Fruit fly (Drosophila melanogaster) whole organism, embryonic: ENCODE measurements around the gene Ppox.
A peak's percentile ranks its signal among the peaks of the same experiment; 100 is the strongest.

Source experiments
- Ada2b ChIP-seq: fragments of 200-800 bp; sonication (Bioruptor generic); IDR thresholded peaks from 2 replicates; pipeline ENCODE4 v1.3.6; 2022; ENCODE audit warnings: missing biosample characterization, missing genetic modification characterization
- Atf-2 ChIP-seq: fragments of 200-800 bp; sonication (Bioruptor generic); optimal IDR thresholded peaks from 2 replicates; lab custom pipeline; 2016; ENCODE audit warnings: missing biosample characterization, missing genetic modification characterization
- BEAF-32 ChIP-seq: fragments of 200-800 bp; sonication (Bioruptor generic); optimal IDR thresholded peaks from 3 replicates; lab custom pipeline; 2017; ENCODE audit warnings: missing biosample characterization, missing genetic modification characterization, mild to moderate bottlenecking, moderate library complexity, missing genetic modification reagents
- Bgb ChIP-seq: fragments of 200-800 bp; sonication (Bioruptor generic); IDR thresholded peaks from 2 replicates; pipeline ENCODE4 v1.3.6; 2022; ENCODE audit warnings: missing biosample characterization, missing genetic modification characterization; ENCODE audit not compliant: partially characterized antibody
- CG11398 ChIP-seq: fragments of 200-800 bp; sonication (Bioruptor generic); optimal IDR thresholded peaks from 2 replicates; lab custom pipeline; 2016; ENCODE audit warnings: missing biosample characterization, missing genetic modification characterization
- CG12104 ChIP-seq: fragments of 200-800 bp; sonication (Bioruptor generic); optimal IDR thresholded peaks from 3 replicates; lab custom pipeline; 2016; ENCODE audit warnings: missing biosample characterization, missing genetic modification characterization
- CG12155 ChIP-seq: fragments of 200-800 bp; sonication (Bioruptor generic); optimal IDR thresholded peaks from 3 replicates; lab custom pipeline; 2016; ENCODE audit warnings: missing biosample characterization, missing genetic modification characterization
- CG13624 ChIP-seq: fragments of 200-800 bp; sonication (Bioruptor generic); optimal IDR thresholded peaks from 2 replicates; lab custom pipeline; 2016; ENCODE audit warnings: missing biosample characterization, missing genetic modification characterization
- CG14710 ChIP-seq: fragments of 200-800 bp; sonication (Bioruptor generic); optimal IDR thresholded peaks from 3 replicates; lab custom pipeline; 2019; ENCODE audit warnings: missing biosample characterization, mild to moderate bottlenecking, missing genetic modification characterization, moderate library complexity
- CG1647 ChIP-seq: fragments of 200-800 bp; sonication (Bioruptor generic); optimal IDR thresholded peaks from 3 replicates; lab custom pipeline; 2016; ENCODE audit warnings: missing biosample characterization, missing genetic modification characterization
- CG2678 ChIP-seq: fragments of 200-800 bp; sonication (Bioruptor generic); optimal IDR thresholded peaks from 3 replicates; lab custom pipeline; 2019; ENCODE audit warnings: missing biosample characterization, mild to moderate bottlenecking, missing genetic modification characterization, moderate library complexity
- CG2889 ChIP-seq: fragments of 200-800 bp; sonication (Bioruptor generic); IDR thresholded peaks from 3 replicates; pipeline ENCODE4 v1.3.6; 2022; ENCODE audit warnings: missing biosample characterization, missing genetic modification characterization
- CG4282 ChIP-seq: fragments of 200-800 bp; sonication (Bioruptor generic); optimal IDR thresholded peaks from 2 replicates; lab custom pipeline; 2016; ENCODE audit warnings: missing biosample characterization, missing genetic modification characterization
- CG4404 ChIP-seq: fragments of 200-800 bp; sonication (Bioruptor generic); IDR thresholded peaks from 2 replicates; pipeline ENCODE4 v1.3.6; 2022; ENCODE audit warnings: missing biosample characterization, missing genetic modification characterization
- CG6254 ChIP-seq: fragments of 200-800 bp; sonication (Bioruptor generic); optimal IDR thresholded peaks from 3 replicates; lab custom pipeline; 2017; ENCODE audit warnings: mild to moderate bottlenecking, missing biosample characterization, missing genetic modification reagents, missing genetic modification characterization
- CG6791 ChIP-seq: fragments of 200-800 bp; sonication (Bioruptor generic); IDR thresholded peaks from 3 replicates; pipeline ENCODE4 v1.3.6; 2022; ENCODE audit warnings: missing biosample characterization, missing genetic modification characterization; ENCODE audit not compliant: partially characterized antibody
- CG8089 ChIP-seq: fragments of 200-800 bp; sonication (Bioruptor generic); optimal IDR thresholded peaks from 3 replicates; lab custom pipeline; 2016; ENCODE audit warnings: missing biosample characterization, missing genetic modification characterization
- CG8765 ChIP-seq: fragments of 200-800 bp; sonication (Bioruptor generic); IDR thresholded peaks from 2 replicates; pipeline ENCODE4 v1.3.6; 2022; ENCODE audit warnings: missing biosample characterization, missing genetic modification characterization
- CG8944 ChIP-seq: fragments of 200-800 bp; sonication (Bioruptor generic); optimal IDR thresholded peaks from 3 replicates; lab custom pipeline; 2016; ENCODE audit warnings: missing biosample characterization, missing genetic modification characterization
- CG9727 ChIP-seq: fragments of 200-800 bp; sonication (Bioruptor generic); optimal IDR thresholded peaks from 3 replicates; lab custom pipeline; 2017; ENCODE audit warnings: missing biosample characterization, mild to moderate bottlenecking, missing genetic modification characterization
- CG9876 ChIP-seq: fragments of 200-800 bp; sonication (Bioruptor generic); optimal IDR thresholded peaks from 2 replicates; lab custom pipeline; 2016; ENCODE audit warnings: missing biosample characterization, missing genetic modification characterization
- Dad ChIP-seq: fragments of 200-800 bp; sonication (Bioruptor generic); optimal IDR thresholded peaks from 3 replicates; lab custom pipeline; 2016; ENCODE audit warnings: missing biosample characterization, missing genetic modification characterization
- E2f2 ChIP-seq: fragments of 200-800 bp; sonication (Bioruptor generic); IDR thresholded peaks from 2 replicates; pipeline ENCODE4 v1.3.6; 2022; ENCODE audit warnings: missing biosample characterization, missing genetic modification characterization
- HLH3B ChIP-seq: fragments of 200-800 bp; sonication (Bioruptor generic); IDR thresholded peaks from 2 replicates; pipeline ENCODE4 v1.3.6; 2022; ENCODE audit warnings: missing biosample characterization, missing genetic modification characterization
- HmgZ ChIP-seq: fragments of 200-800 bp; sonication (Bioruptor generic); optimal IDR thresholded peaks from 2 replicates; lab custom pipeline; 2018; ENCODE audit warnings: missing biosample characterization, mild to moderate bottlenecking, missing genetic modification characterization
- Hmr ChIP-seq: fragments of 200-800 bp; sonication (Bioruptor generic); optimal IDR thresholded peaks from 3 replicates; lab custom pipeline; 2017; ENCODE audit warnings: mild to moderate bottlenecking, missing biosample characterization, missing genetic modification reagents, missing genetic modification characterization
- Max ChIP-seq: fragments of 200-800 bp; sonication (Bioruptor generic); optimal IDR thresholded peaks from 2 replicates; lab custom pipeline; 2016; ENCODE audit warnings: missing biosample characterization, mild to moderate bottlenecking, missing genetic modification characterization
- Poxn ChIP-seq: fragments of 200-800 bp; sonication (Bioruptor generic); IDR thresholded peaks from 2 replicates; pipeline ENCODE4 v1.3.6; 2022; ENCODE audit warnings: missing biosample characterization, missing genetic modification characterization
- Tbp ChIP-seq: fragments of >200 bp; optimal IDR thresholded peaks from 2 replicates; lab custom pipeline; 2018; ENCODE audit warnings: missing biosample characterization, missing genetic modification characterization
- Trl ChIP-seq, 3 experiments: fragments of >200 bp in 2 of 3; fragments of 200-800 bp in 1 of 3; sonication (Bioruptor generic) in 1 of 3; optimal IDR thresholded peaks; 2 replicates in 1 of 3; 3 replicates in 2 of 3; lab custom pipeline; 2016 to 2017; ENCODE audit warnings: missing biosample characterization in 1 of 3, missing genetic modification characterization in 1 of 3
- bigmax ChIP-seq: fragments of 200-800 bp; sonication (Bioruptor generic); optimal IDR thresholded peaks from 2 replicates; lab custom pipeline; 2018; ENCODE audit warnings: missing biosample characterization, mild to moderate bottlenecking, missing genetic modification characterization
- cas ChIP-seq: fragments of 200-800 bp; sonication (Bioruptor generic); IDR thresholded peaks from 2 replicates; pipeline ENCODE4 v1.3.6; 2022; ENCODE audit warnings: missing biosample characterization, missing genetic modification characterization
- dm ChIP-seq: fragments of 200-800 bp; sonication (Bioruptor generic); optimal IDR thresholded peaks from 3 replicates; lab custom pipeline; 2016; ENCODE audit warnings: missing biosample characterization, missing genetic modification characterization
- dysf ChIP-seq: fragments of 200-800 bp; sonication (Bioruptor generic); IDR thresholded peaks from 3 replicates; pipeline ENCODE4 v1.3.6; 2022; ENCODE audit warnings: missing biosample characterization, missing genetic modification characterization
- fd96Cb ChIP-seq: fragments of 200-800 bp; sonication (Bioruptor generic); optimal IDR thresholded peaks from 2 replicates; lab custom pipeline; 2018; ENCODE audit warnings: missing biosample characterization, mild to moderate bottlenecking, missing genetic modification characterization, moderate library complexity
- gce ChIP-seq: fragments of 200-800 bp; sonication (Bioruptor generic); IDR thresholded peaks from 3 replicates; pipeline ENCODE4 v1.3.6; 2022; ENCODE audit warnings: missing biosample characterization, missing genetic modification characterization
- gcm ChIP-seq: fragments of 200-800 bp; sonication (Bioruptor generic); optimal IDR thresholded peaks from 2 replicates; lab custom pipeline; 2019; ENCODE audit warnings: missing biosample characterization, mild to moderate bottlenecking, missing genetic modification characterization, moderate library complexity
- gro ChIP-seq: fragments of 200-800 bp; sonication (Bioruptor generic); optimal IDR thresholded peaks from 2 replicates; lab custom pipeline; 2016; ENCODE audit warnings: missing biosample characterization, missing genetic modification characterization
- h ChIP-seq: fragments of >200 bp; optimal IDR thresholded peaks from 2 replicates; lab custom pipeline; 2017
- ham ChIP-seq: fragments of 200-800 bp; sonication (Bioruptor generic); IDR thresholded peaks from 2 replicates; pipeline ENCODE4 v1.3.6; 2022; ENCODE audit warnings: missing biosample characterization, missing genetic modification characterization
- her ChIP-seq: fragments of 200-800 bp; sonication (Bioruptor generic); optimal IDR thresholded peaks from 2 replicates; lab custom pipeline; 2016; ENCODE audit warnings: missing biosample characterization, missing genetic modification characterization
- lilli ChIP-seq: fragments of 200-800 bp; sonication (Bioruptor generic); optimal IDR thresholded peaks from 3 replicates; lab custom pipeline; 2016; ENCODE audit warnings: missing biosample characterization, missing genetic modification characterization
- org-1 ChIP-seq: fragments of 200-800 bp; sonication (Bioruptor generic); optimal IDR thresholded peaks from 2 replicates; lab custom pipeline; 2017; ENCODE audit warnings: missing biosample characterization, missing genetic modification characterization
- run ChIP-seq: fragments of 200-800 bp; sonication (Bioruptor generic); optimal IDR thresholded peaks from 3 replicates; lab custom pipeline; 2018; ENCODE audit warnings: missing biosample characterization, mild to moderate bottlenecking, missing genetic modification characterization
- shn ChIP-seq: fragments of 200-800 bp; sonication (Bioruptor generic); optimal IDR thresholded peaks from 3 replicates; lab custom pipeline; 2016; ENCODE audit warnings: missing biosample characterization, missing genetic modification characterization
- sim ChIP-seq: fragments of 200-800 bp; sonication (Bioruptor generic); IDR thresholded peaks from 2 replicates; pipeline ENCODE4 v1.3.6; 2022; ENCODE audit warnings: missing biosample characterization, missing genetic modification characterization
- sisA ChIP-seq: fragments of 200-800 bp; sonication (Bioruptor generic); IDR thresholded peaks from 2 replicates; pipeline ENCODE4 v1.3.6; 2022; ENCODE audit warnings: missing biosample characterization, missing genetic modification characterization
- sr ChIP-seq: fragments of 200-800 bp; sonication (Bioruptor generic); IDR thresholded peaks from 3 replicates; pipeline ENCODE4 v1.3.6; 2022; ENCODE audit warnings: missing biosample characterization, missing genetic modification characterization
- ssp ChIP-seq: fragments of 200-800 bp; sonication (Bioruptor generic); IDR thresholded peaks from 2 replicates; pipeline ENCODE4 v1.3.6; 2022; ENCODE audit warnings: missing biosample characterization, missing genetic modification characterization
- tx ChIP-seq: fragments of 200-800 bp; sonication (Bioruptor generic); optimal IDR thresholded peaks from 2 replicates; lab custom pipeline; 2016; ENCODE audit warnings: missing biosample characterization, missing genetic modification characterization
- vnd ChIP-seq: fragments of 200-800 bp; sonication (Bioruptor generic); IDR thresholded peaks from 3 replicates; pipeline ENCODE4 v1.3.6; 2022; ENCODE audit warnings: missing biosample characterization, missing genetic modification characterization; ENCODE audit not compliant: partially characterized antibody
- wdn ChIP-seq: fragments of 200-800 bp; sonication (Bioruptor generic); IDR thresholded peaks from 2 replicates; pipeline ENCODE4 v1.3.6; 2022; ENCODE audit warnings: missing biosample characterization, missing genetic modification characterization

Gene Ppox

DNA sequence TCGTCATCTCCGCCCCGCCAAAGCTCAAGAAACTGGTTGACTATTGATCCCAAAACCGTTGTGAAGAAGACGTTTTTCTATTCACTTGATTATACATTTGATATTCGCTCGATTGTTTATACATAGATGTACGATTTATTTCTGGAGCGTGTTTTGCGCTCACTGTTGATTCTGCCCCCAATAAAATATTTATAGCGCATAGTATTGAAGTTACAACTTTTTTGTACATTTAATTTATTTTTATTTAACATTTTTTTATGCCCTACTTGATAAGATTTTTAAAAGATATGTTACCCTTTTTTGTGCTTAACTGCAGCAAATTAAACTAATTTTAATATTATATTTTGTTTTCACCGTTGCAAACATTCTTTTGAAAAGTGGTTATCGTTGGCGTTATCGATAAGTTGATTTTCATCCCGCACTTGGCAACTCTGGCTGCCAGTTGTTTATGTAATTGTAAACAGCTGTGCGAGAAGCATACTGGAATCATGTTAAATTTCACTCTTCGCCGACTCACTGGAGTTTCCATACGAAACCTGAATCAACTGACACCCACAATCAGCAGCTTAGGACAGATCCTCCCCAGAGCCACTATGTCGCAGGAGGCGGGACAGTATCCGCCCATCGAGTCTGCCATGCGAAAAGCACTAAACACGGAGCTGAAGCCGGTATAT lies 2.3 kb downstream of the Ppox start, which contains the start of gene CG31126 (continued):
- TF ChIP-seq sim (no peak), Max (GFP tag; lab: Kevin White, UChicago) (no peak), shn (no peak), dysf (GFP tag; lab: Robert Waterston, UW) (no peak), CG12155 (no peak), Atf-2 (GFP tag; lab: Kevin White, UChicago) (no peak), Tbp (no peak), CG8944 (no peak), CG4404 (GFP tag; lab: Robert Waterston, UW) (no peak), CG2889 (GFP tag; lab: Robert Waterston, UW) (no peak), her (no peak), CG9727 (no peak), CG8089 (GFP tag; lab: Kevin White, UChicago) (no peak), CG6254 (no peak), CG8765 (GFP tag; lab: Robert Waterston, UW) (no peak), vnd (GFP tag; lab: Robert Waterston, UW) (0 out of 3 replicates have a peak, but pooled peaks have one; percentile 23), HLH3B (GFP tag; lab: Robert Waterston, UW) (no peak), h (lab: Kevin White, UChicago) (no peak), sr (GFP tag; lab: Robert Waterston, UW) (no peak), HmgZ (tag; lab: Kevin White, UChicago) (peak; percentile 35), bigmax (no peak), BEAF-32 (GFP tag; lab: Kevin White, UChicago) (peak; percentile 48), cas (GFP tag; lab: Robert Waterston, UW) (no peak), CG6791 (GFP tag; lab: Robert Waterston, UW) (peak; percentile 33; the same call in 1 of the 3 replicates), E2f2 (GFP tag; lab: Robert Waterston, UW) (peak; percentile 42), CG11398 (no peak), lilli (GFP tag; lab: Kevin White, UChicago) (no peak), CG9876 (GFP tag; lab: Kevin White, UChicago) (no peak), gcm (GFP tag; lab: Kevin White, UChicago) (no peak), CG2678 (tag; lab: Kevin White, UChicago) (no peak), wdn (GFP tag; lab: Robert Waterston, UW) (no peak), CG12104 (GFP tag; lab: Kevin White, UChicago) (no peak), tx (GFP tag; lab: Kevin White, UChicago) (no peak), Ada2b (no peak), Hmr (GFP tag; lab: Kevin White, UChicago) (no peak), CG14710 (peak; percentile 15), CG1647 (GFP tag; lab: Kevin White, UChicago) (no peak), sisA (no peak), gro (GFP tag; lab: Kevin White, UChicago) (no peak), CG4282 (no peak), run (tag; lab: Kevin White, UChicago) (no peak), Bgb (GFP tag; lab: Robert Waterston, UW) (peak; percentile 62), fd96Cb (tag; lab: Kevin White, UChicago) (no peak), ham (no peak), Dad (GFP tag; lab: Kevin White, UChicago) (no peak), CG13624 (GFP tag; lab: Kevin White, UChicago) (no peak), ssp (GFP tag; lab: Robert Waterston, UW) (no peak), Trl (optimal IDR thresholded peaks at IDR 0.05; lab: Kevin White, UChicago) (no peak), Trl (GFP tag; optimal IDR thresholded peaks at IDR 0.05; lab: Kevin White, UChicago) (no peak), org-1 (GFP tag; lab: Kevin White, UChicago) (no peak), dm (no peak), Poxn (GFP tag; lab: Robert Waterston, UW) (no peak), gce (GFP tag; lab: Robert Waterston, UW) (no peak)
